Worm (Caenorhabditis elegans) whole organism, L4 larva: Measurements from ENCODE around the gene F09C6.13.

ENCODE experiments used
- D1046.2 ChIP-seq: fragments of 200-800 bp; sonication (Bioruptor generic); IDR thresholded peaks from 2 replicates; pipeline ENCODE4 v1.3.6; 2022; ENCODE audit warnings: missing genetic modification characterization, missing compliant biosample characterization
- F10B5.3 ChIP-seq: sonication (generic microtip); optimal IDR thresholded peaks from 2 replicates; lab custom pipeline; 2016; ENCODE audit warnings: mild to moderate bottlenecking, missing genetic modification characterization, missing compliant biosample characterization
- F44E2.7 ChIP-seq: fragments of 200-800 bp; sonication (Bioruptor generic); IDR thresholded peaks from 2 replicates; pipeline ENCODE4 v2.1.2; 2022; ENCODE audit warnings: missing genetic modification characterization, missing compliant biosample characterization
- F49E8.2 ChIP-seq: sonication (generic microtip); optimal IDR thresholded peaks from 2 replicates; lab custom pipeline; 2016; ENCODE audit warnings: missing compliant biosample characterization, mild to moderate bottlenecking, missing genetic modification characterization, borderline replicate concordance
- T20F7.1 ChIP-seq: fragments of 200-800 bp; sonication (Bioruptor generic); optimal IDR thresholded peaks from 2 replicates; lab custom pipeline; 2018; ENCODE audit warnings: mild to moderate bottlenecking, missing genetic modification characterization, missing compliant biosample characterization
- Y48G9A.11 ChIP-seq: fragments of 200-800 bp; sonication (Bioruptor generic); IDR thresholded peaks from 2 replicates; pipeline ENCODE4 v1.3.6; 2022; ENCODE audit warnings: missing genetic modification reagents, missing genetic modification characterization, missing compliant biosample characterization
- Y5F2A.4 ChIP-seq: fragments of 200-800 bp; sonication (Bioruptor generic); optimal IDR thresholded peaks from 2 replicates; lab custom pipeline; 2018; ENCODE audit warnings: mild to moderate bottlenecking, missing genetic modification characterization, missing compliant biosample characterization
- Y75B8A.6 ChIP-seq: fragments of 200-800 bp; sonication (Bioruptor generic); IDR thresholded peaks from 2 replicates; pipeline ENCODE4 v1.3.6; 2022; ENCODE audit warnings: missing genetic modification reagents, missing genetic modification characterization, missing compliant biosample characterization
- ZK546.5 ChIP-seq, 2 experiments: sonication (generic microtip); optimal IDR thresholded peaks; 2 replicates each; lab custom pipeline; 2017; ENCODE audit warnings: missing biosample characterization in 2 of 2, missing genetic modification characterization in 2 of 2
- aly-2 ChIP-seq: sonication (generic microtip); optimal IDR thresholded peaks from 2 replicates; lab custom pipeline; 2018; ENCODE audit warnings: missing biosample characterization, missing genetic modification characterization
- ceh-32 ChIP-seq: sonication (generic microtip); optimal IDR thresholded peaks from 2 replicates; lab custom pipeline; 2016; ENCODE audit warnings: mild to moderate bottlenecking, missing genetic modification characterization, missing compliant biosample characterization; ENCODE audit not compliant: poor library complexity
- ctbp-1 ChIP-seq: fragments of 200-800 bp; sonication (Bioruptor generic); IDR thresholded peaks from 2 replicates; pipeline ENCODE4 v1.3.6; 2022; ENCODE audit warnings: missing genetic modification reagents, missing genetic modification characterization, missing compliant biosample characterization
- daf-16 ChIP-seq, 3 experiments: sonication (generic microtip); optimal IDR thresholded peaks; 2 replicates each; lab custom pipeline; 2016 to 2017; ENCODE audit warnings: missing genetic modification characterization in 3 of 3, missing genetic modification reagents in 3 of 3, mild to moderate bottlenecking in 2 of 3, missing compliant biosample characterization in 2 of 3, missing biosample characterization in 1 of 3, moderate library complexity in 1 of 3
- dmd-8 ChIP-seq: fragments of 200-800 bp; sonication (Bioruptor generic); IDR thresholded peaks from 2 replicates; pipeline ENCODE4 v1.3.6; 2022; ENCODE audit warnings: missing genetic modification characterization, missing compliant biosample characterization
- dpl-1 ChIP-seq: fragments of 150-350 bp; optimal IDR thresholded peaks from 2 replicates; lab custom pipeline; 2014; ENCODE audit warnings: missing biosample characterization, missing genetic modification reagents, missing genetic modification characterization
- duxl-1 ChIP-seq: sonication (generic microtip); optimal IDR thresholded peaks from 2 replicates; lab custom pipeline; 2016; ENCODE audit warnings: mild to moderate bottlenecking, missing genetic modification characterization, moderate library complexity, missing compliant biosample characterization; ENCODE audit not compliant: poor library complexity
- dve-1 ChIP-seq: sonication (generic microtip); optimal IDR thresholded peaks from 2 replicates; lab custom pipeline; 2017; ENCODE audit warnings: antibody characterized with exemption, mild to moderate bottlenecking, missing genetic modification characterization, missing compliant biosample characterization; ENCODE audit not compliant: insufficient read depth
- fkh-10 ChIP-seq: fragments of 150-350 bp; optimal IDR thresholded peaks from 2 replicates; lab custom pipeline; 2014; ENCODE audit warnings: missing biosample characterization, missing genetic modification reagents, missing genetic modification characterization
- fos-1 ChIP-seq: fragments of 150-350 bp; optimal IDR thresholded peaks from 2 replicates; lab custom pipeline; 2014; ENCODE audit warnings: missing biosample characterization, missing genetic modification characterization
- hlh-30 ChIP-seq: sonication (generic microtip); optimal IDR thresholded peaks from 2 replicates; lab custom pipeline; 2017; ENCODE audit warnings: antibody characterized with exemption, mild to moderate bottlenecking, missing genetic modification characterization, missing compliant biosample characterization; ENCODE audit not compliant: insufficient read depth
- jun-1 ChIP-seq: fragments of 150-350 bp; optimal IDR thresholded peaks from 2 replicates; lab custom pipeline; 2014; ENCODE audit warnings: missing biosample characterization, missing genetic modification reagents, missing genetic modification characterization
- lin-13 ChIP-seq: fragments of 150-350 bp; optimal IDR thresholded peaks from 2 replicates; lab custom pipeline; 2014; ENCODE audit warnings: missing biosample characterization, missing genetic modification reagents, missing genetic modification characterization
- lin-38 ChIP-seq: fragments of 200-800 bp; sonication (Bioruptor generic); IDR thresholded peaks from 2 replicates; pipeline ENCODE4 v1.3.6; 2022; ENCODE audit warnings: missing genetic modification reagents, missing genetic modification characterization, missing compliant biosample characterization
- lin-39 ChIP-seq: fragments of 150-350 bp; optimal IDR thresholded peaks from 2 replicates; lab custom pipeline; 2014; ENCODE audit warnings: missing biosample characterization, missing genetic modification reagents, missing genetic modification characterization
- lir-3 ChIP-seq: sonication (generic microtip); optimal IDR thresholded peaks from 2 replicates; lab custom pipeline; 2016; ENCODE audit warnings: mild to moderate bottlenecking, missing genetic modification characterization, missing compliant biosample characterization
- lsy-2 ChIP-seq, 2 experiments: fragments of 150-350 bp in 1 of 2; sonication (generic microtip) in 1 of 2; optimal IDR thresholded peaks; 2 replicates each; lab custom pipeline; 2014 to 2017; ENCODE audit warnings: missing biosample characterization in 2 of 2, missing genetic modification characterization in 2 of 2
- madf-5 ChIP-seq, 2 experiments: fragments of 200-800 bp; sonication (Bioruptor generic); IDR thresholded peaks; 2 replicates each; pipeline ENCODE4 v1.3.6; 2022; ENCODE audit warnings: missing compliant biosample characterization in 2 of 2, missing genetic modification characterization in 2 of 2
- mdl-1 ChIP-seq, 2 experiments: fragments of 150-350 bp in 1 of 2; sonication (generic microtip) in 1 of 2; optimal IDR thresholded peaks; 2 replicates each; lab custom pipeline; 2014 to 2017; ENCODE audit warnings: missing biosample characterization in 2 of 2, missing genetic modification characterization in 2 of 2
- mep-1 ChIP-seq: fragments of 150-350 bp; sonication (generic microtip); optimal IDR thresholded peaks from 3 replicates; lab custom pipeline; 2014; ENCODE audit warnings: missing biosample characterization, missing genetic modification characterization
- mxl-2 ChIP-seq: fragments of 200-800 bp; sonication (Bioruptor generic); conservative IDR thresholded peaks from 2 replicates; pipeline ENCODE4 v1.3.6; 2022; ENCODE audit warnings: missing genetic modification reagents, missing genetic modification characterization, missing compliant biosample characterization
- nhr-6 ChIP-seq: fragments of 150-350 bp; optimal IDR thresholded peaks from 2 replicates; lab custom pipeline; 2014; ENCODE audit warnings: missing biosample characterization, missing genetic modification characterization
- pha-4 ChIP-seq, 2 experiments: fragments of 150-350 bp in 1 of 2; fragments of 200-800 bp in 1 of 2; sonication (Bioruptor generic) in 1 of 2; IDR thresholded peaks in 1 of 2; optimal IDR thresholded peaks in 1 of 2; 2 replicates each; pipeline versions ENCODE4 v1.3.6 to Lab custom; 2014 to 2022; ENCODE audit warnings: missing genetic modification characterization in 2 of 2, missing genetic modification reagents in 2 of 2, missing biosample characterization in 1 of 2, missing compliant biosample characterization in 1 of 2
- sdz-12 ChIP-seq: fragments of 200-800 bp; sonication (Bioruptor generic); optimal IDR thresholded peaks from 2 replicates; lab custom pipeline; 2018; ENCODE audit warnings: mild to moderate bottlenecking, missing genetic modification characterization, missing compliant biosample characterization
- unc-39 ChIP-seq: sonication (generic microtip); optimal IDR thresholded peaks from 2 replicates; lab custom pipeline; 2017; ENCODE audit warnings: missing biosample characterization, missing genetic modification characterization
- vab-7 ChIP-seq: fragments of 200-800 bp; sonication (Bioruptor generic); IDR thresholded peaks from 2 replicates; pipeline ENCODE4 v1.3.6; 2022; ENCODE audit warnings: missing genetic modification reagents, missing genetic modification characterization, missing compliant biosample characterization
- zfp-2 ChIP-seq: sonication (generic microtip); optimal IDR thresholded peaks from 2 replicates; lab custom pipeline; 2016; ENCODE audit warnings: mild to moderate bottlenecking, missing genetic modification characterization, missing compliant biosample characterization
- zip-11 ChIP-seq: fragments of 200-800 bp; sonication (Bioruptor generic); IDR thresholded peaks from 2 replicates; pipeline ENCODE4 v1.3.6; 2022; ENCODE audit warnings: missing genetic modification characterization, missing compliant biosample characterization

F09C6.13 gene

DNA sequence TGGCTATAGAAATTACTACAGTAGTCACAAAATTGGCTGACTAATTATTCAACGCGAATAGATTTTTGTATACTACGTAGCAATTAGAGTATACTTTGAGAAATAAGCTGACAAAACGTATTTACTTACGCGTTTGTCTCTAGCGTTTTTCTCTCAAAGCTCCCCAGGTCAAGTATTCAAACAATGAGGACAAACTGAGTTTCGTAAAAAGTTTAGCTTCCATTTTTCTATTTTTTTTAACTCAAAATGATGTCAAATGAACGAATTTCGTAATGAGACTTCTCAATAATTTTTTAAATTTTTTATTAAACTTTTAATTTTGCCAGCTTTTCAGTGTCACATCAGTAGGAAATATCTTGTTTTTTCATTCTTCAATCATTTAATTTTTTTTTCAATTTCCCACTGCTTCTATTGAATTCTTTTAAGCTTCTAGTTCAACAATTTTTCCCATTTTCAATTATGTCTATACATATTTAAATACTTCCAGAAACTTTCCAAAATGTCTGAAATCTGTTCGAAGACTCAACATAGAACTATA lies 4.0 kb downstream of the F09C6.13 start, which contains the start of the genes ifas-2 and fbxa-44:
Gene ifas-2 (minus strand): TSS at position 101 of the 538 bp plus-strand sequence.
Gene fbxa-44 (plus strand): TSS at position 488 of the 538 bp plus-strand sequence.
- TF ChIP-seq nhr-6 (no peak), T20F7.1 (GFP tag; lab: Kevin White, UChicago) (no peak), mdl-1 (tag; optimal IDR thresholded peaks at IDR 0.05; lab: Kevin White, UChicago) (no peak), D1046.2 (no peak), ctbp-1 (GFP tag; lab: Robert Waterston, UW) (no peak), hlh-30 (no peak), mxl-2 (GFP tag; lab: Robert Waterston, UW) (no peak), Y75B8A.6 (no peak), zip-11 (no peak), mep-1 (tag; lab: Kevin White, UChicago) (no peak)

DNA sequence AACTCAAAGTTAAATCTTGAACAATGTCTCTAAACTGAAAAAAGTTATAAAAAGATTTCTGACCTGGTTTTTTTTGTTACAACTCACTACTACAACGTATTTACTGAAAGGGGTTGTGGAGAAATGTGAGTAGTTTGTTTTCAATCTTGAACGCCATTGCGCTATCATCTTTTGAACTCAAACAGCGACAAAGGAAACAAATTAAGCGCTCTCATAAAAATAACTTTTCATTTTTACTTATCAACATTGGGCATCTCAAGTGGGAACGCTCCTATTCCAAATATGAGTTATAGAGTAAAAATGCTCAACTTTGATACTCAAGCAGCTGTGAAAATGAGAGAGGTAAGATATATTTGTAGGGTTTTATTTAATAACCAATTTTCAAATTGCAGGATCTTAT lies 8.6 kb downstream of the F09C6.13 start, which contains the start of gene F09C6.15:
Gene F09C6.15 (plus strand): TSS at position 301 of the 400 bp plus-strand sequence.
- TF ChIP-seq Y75B8A.6 (no peak), daf-16 (GFP tag; optimal IDR thresholded peaks at IDR 0.05; lab: Kevin White, UChicago) (no peak), daf-16 (tag; optimal IDR thresholded peaks at IDR 0.05; lab: Kevin White, UChicago) (no peak), zfp-2 (tag; lab: Kevin White, UChicago) (no peak)

DNA sequence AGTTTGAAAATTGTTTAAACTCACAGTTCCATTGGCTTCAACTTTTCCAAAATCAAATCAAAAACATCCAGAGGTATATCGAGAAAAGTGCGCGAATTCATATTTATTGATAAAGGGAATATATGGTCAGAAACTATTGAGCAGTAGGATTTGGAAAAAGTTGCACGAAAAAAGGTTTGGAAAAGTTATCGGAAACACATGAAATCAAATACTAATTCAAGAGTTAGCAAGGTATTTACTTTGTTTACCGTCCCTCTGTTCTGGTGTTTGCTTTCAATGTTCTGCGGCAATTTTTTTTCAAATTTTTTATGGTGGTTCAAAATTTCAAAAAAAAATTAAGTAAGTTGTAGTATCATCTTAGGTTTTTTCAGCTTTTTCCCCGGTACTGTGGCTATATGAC lies 14.5 kb downstream of the F09C6.13 start, which contains the start of gene fbxa-45:
Gene fbxa-45 (minus strand): TSS at position 101 of the 400 bp plus-strand sequence.
- TF ChIP-seq lsy-2 (tag; optimal IDR thresholded peaks at IDR 0.05; lab: Kevin White, UChicago) (no peak), madf-5 (GFP tag; IDR thresholded peaks at IDR 0.05; lab: Robert Waterston, UW) (no peak), dpl-1 (GFP tag; lab: Kevin White, UChicago) (no peak), unc-39 (tag; lab: Kevin White, UChicago) (no peak), pha-4 (GFP tag; IDR thresholded peaks at IDR 0.05; lab: Robert Waterston, UW) (no peak), pha-4 (tag; optimal IDR thresholded peaks at IDR 0.05; lab: Kevin White, UChicago) (no peak), lin-39 (tag; lab: Kevin White, UChicago) (no peak), sdz-12 (GFP tag; lab: Kevin White, UChicago) (no peak), duxl-1 (no peak), F10B5.3 (tag; lab: Kevin White, UChicago) (no peak), Y5F2A.4 (GFP tag; lab: Kevin White, UChicago) (no peak), aly-2 (tag; lab: Kevin White, UChicago) (no peak), lin-13 (GFP tag; lab: Kevin White, UChicago) (no peak), F44E2.7 (GFP tag; lab: Robert Waterston, UW) (no peak)

- TF ChIP-seq zip-11 (no peak), jun-1 (tag; lab: Kevin White, UChicago) (no peak), hlh-30 (no peak), ceh-32 (tag; lab: Kevin White, UChicago) (no peak), vab-7 (no peak), lin-38 (GFP tag; lab: Robert Waterston, UW) (no peak), duxl-1 (no peak), Y48G9A.11 (no peak), lsy-2 (tag; optimal IDR thresholded peaks at IDR 0.05; lab: Kevin White, UChicago) (no peak), F49E8.2 (tag; lab: Kevin White, UChicago) (no peak), F10B5.3 (tag; lab: Kevin White, UChicago) (no peak), mep-1 (tag; lab: Kevin White, UChicago) (no peak), lir-3 (tag; lab: Kevin White, UChicago) (no peak), dve-1 (no peak), D1046.2 (no peak), fkh-10 (GFP tag; lab: Kevin White, UChicago) (no peak), fos-1 (tag; lab: Kevin White, UChicago) (no peak), dmd-8 (GFP tag; lab: Robert Waterston, UW) (no peak), ZK546.5 (tag; optimal IDR thresholded peaks at IDR 0.05; lab: Kevin White, UChicago) (no peak)
These were observed 17.9 kb downstream of the F09C6.13 start, which contains the start of gene srd-68 for ce11 chrV:16902726-16903125. Gene srd-68 (minus strand): TSS chrV:16902826.
